Worm (Caenorhabditis elegans) whole organism, young adult: ENCODE results near the gene F28B4.4.

ENCODE experiments used
- B0336.3 ChIP-seq: fragments of 200-800 bp; sonication (Bioruptor generic); IDR thresholded peaks from 2 replicates; pipeline ENCODE4 v1.3.6; 2022; ENCODE audit warnings: missing genetic modification characterization, missing compliant biosample characterization
- Y53F4B.3 ChIP-seq: fragments of 200-800 bp; sonication (Bioruptor generic); IDR thresholded peaks from 2 replicates; pipeline ENCODE4 v1.3.6; 2022; ENCODE audit warnings: missing genetic modification reagents, missing genetic modification characterization, missing compliant biosample characterization
- attf-3 ChIP-seq: fragments of 200-800 bp; sonication (Bioruptor generic); conservative IDR thresholded peaks from 2 replicates; pipeline ENCODE4 v1.3.6; 2022; ENCODE audit warnings: missing genetic modification reagents, missing genetic modification characterization, missing compliant biosample characterization
- ceh-100 ChIP-seq: fragments of 200-800 bp; sonication (Bioruptor generic); IDR thresholded peaks from 2 replicates; pipeline ENCODE4 v1.3.6; 2022; ENCODE audit warnings: missing genetic modification reagents, missing genetic modification characterization, missing compliant biosample characterization
- ceh-91 ChIP-seq: fragments of 200-800 bp; sonication (Bioruptor generic); IDR thresholded peaks from 2 replicates; pipeline ENCODE4 v1.3.6; 2022; ENCODE audit warnings: missing genetic modification reagents, missing genetic modification characterization, missing compliant biosample characterization
- lsl-1 ChIP-seq: fragments of 200-800 bp; sonication (Bioruptor generic); optimal IDR thresholded peaks from 2 replicates; lab custom pipeline; 2018; ENCODE audit warnings: mild to moderate bottlenecking, missing genetic modification characterization, moderate library complexity, missing compliant biosample characterization
- madf-3 ChIP-seq: fragments of 200-800 bp; sonication (Bioruptor generic); IDR thresholded peaks from 2 replicates; pipeline ENCODE4 v1.3.6; 2022; ENCODE audit warnings: missing genetic modification reagents, missing genetic modification characterization, missing compliant biosample characterization
- nfya-1 ChIP-seq: sonication (generic microtip); optimal IDR thresholded peaks from 2 replicates; lab custom pipeline; 2017; ENCODE audit warnings: antibody characterized with exemption, missing compliant biosample characterization, missing genetic modification characterization, borderline replicate concordance; ENCODE audit not compliant: insufficient read depth
- nhr-27 ChIP-seq: fragments of 200-800 bp; sonication (Bioruptor generic); optimal IDR thresholded peaks from 2 replicates; lab custom pipeline; 2018; ENCODE audit warnings: mild to moderate bottlenecking, missing genetic modification characterization, moderate library complexity, missing compliant biosample characterization
- pha-4 ChIP-seq: fragments of 150-350 bp; sonication (generic microtip); optimal IDR thresholded peaks from 2 replicates; lab custom pipeline; 2014; ENCODE audit warnings: missing biosample characterization, missing genetic modification reagents, missing genetic modification characterization
- rec-8 ChIP-seq, 2 experiments: sonication (generic microtip); optimal IDR thresholded peaks; 2 replicates each; lab custom pipeline; 2016; ENCODE audit warnings: mild to moderate bottlenecking in 2 of 2, missing genetic modification characterization in 2 of 2, missing genetic modification reagents in 2 of 2, missing genotype in 2 of 2, missing biosample characterization in 1 of 2, missing compliant biosample characterization in 1 of 2, moderate library complexity in 1 of 2
- somi-1 ChIP-seq: fragments of 200-800 bp; sonication (Bioruptor generic); optimal IDR thresholded peaks from 2 replicates; lab custom pipeline; 2018; ENCODE audit warnings: mild to moderate bottlenecking, missing genetic modification characterization, missing compliant biosample characterization
- unc-62 ChIP-seq: fragments of 150-350 bp; optimal IDR thresholded peaks from 2 replicates; lab custom pipeline; 2014; ENCODE audit warnings: missing biosample characterization, missing genetic modification reagents, missing genetic modification characterization
- ztf-28 ChIP-seq: fragments of 200-800 bp; sonication (Bioruptor generic); IDR thresholded peaks from 2 replicates; pipeline ENCODE4 v1.3.6; 2022; ENCODE audit warnings: missing genetic modification reagents, missing genetic modification characterization, missing compliant biosample characterization

The F28B4.4 gene

DNA sequence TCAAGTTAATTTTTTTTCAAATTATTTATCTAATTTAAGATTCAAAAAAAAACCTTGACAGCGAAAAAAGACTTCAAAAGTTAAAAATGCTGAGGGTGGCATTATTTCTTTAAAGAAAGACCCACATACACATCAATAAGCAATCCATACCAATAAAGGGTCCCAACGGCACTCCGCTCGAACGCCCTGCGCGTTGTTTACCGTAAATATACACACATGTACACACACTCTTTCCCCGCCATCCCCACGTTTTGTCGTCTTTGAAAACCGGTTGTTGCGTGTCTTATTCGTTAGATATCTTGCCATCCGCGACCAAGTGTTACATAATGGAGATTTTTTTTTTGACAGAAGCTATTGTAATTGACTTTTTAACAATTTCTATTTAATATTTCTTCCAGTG is 49.9 kb downstream of the F28B4.4 start, which contains the start of gene gcc-1:
Gene gcc-1, plus strand, starts transcription at position 399 of the 400 bp plus-strand sequence.
- TF ChIP-seq attf-3 (GFP tag; lab: Robert Waterston, UW) (peak; percentile 89), pha-4 (tag; lab: Kevin White, UChicago) (peak; percentile 0), ceh-91 (no peak), unc-62 (GFP tag; lab: Kevin White, UChicago) (no peak), ztf-28 (GFP tag; lab: Robert Waterston, UW) (no peak), nfya-1 (tag; lab: Kevin White, UChicago) (no peak), somi-1 (GFP tag; lab: Kevin White, UChicago) (no peak), nhr-27 (no peak), rec-8 (tag; optimal IDR thresholded peaks at IDR 0.05; lab: Kevin White, UChicago) (no peak), Y53F4B.3 (GFP tag; lab: Robert Waterston, UW) (no peak), B0336.3 (no peak), ceh-100 (GFP tag; lab: Robert Waterston, UW) (no peak), madf-3 (0 out of 2 replicates have a peak, but pooled peaks have one; percentile 5), lsl-1 (no peak)
- TF ChIP-seq, all 124 proteins: peak for 3
